Worm (Caenorhabditis elegans): Measurements from ENCODE around the gene srlf-32.

srlf-32 gene

DNA sequence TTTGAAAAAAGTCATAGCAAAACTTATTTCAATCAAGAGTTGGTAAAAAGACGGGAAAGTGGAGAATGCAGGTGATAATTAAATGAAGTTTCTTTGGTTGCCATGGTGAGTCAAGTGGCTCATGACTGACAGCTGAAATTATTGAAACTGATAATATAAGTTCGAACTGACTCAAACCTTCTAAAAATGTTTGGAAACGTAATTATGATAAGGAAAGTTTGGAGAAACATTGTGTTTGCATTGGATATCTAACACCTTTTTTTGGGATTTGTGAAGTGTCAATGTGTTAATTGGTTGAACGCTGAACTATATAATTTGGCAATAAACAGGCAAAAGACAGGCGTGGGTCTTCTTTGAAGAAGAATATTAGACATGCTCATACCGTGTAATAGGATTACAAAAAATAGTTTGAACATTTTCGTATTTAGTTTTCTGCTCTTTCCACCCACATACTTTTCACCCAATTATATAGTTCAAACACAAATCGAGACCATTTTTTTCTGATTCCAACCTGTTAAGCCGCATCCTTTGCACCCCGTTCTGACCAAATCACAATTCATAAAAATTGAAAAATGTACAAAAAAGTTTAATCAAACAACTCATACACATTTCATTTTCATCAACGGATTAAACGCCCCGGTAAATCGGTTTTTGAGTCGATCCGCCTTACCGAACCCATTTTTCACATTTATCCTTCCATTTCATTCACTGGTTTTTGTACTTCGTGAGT is at the start of gene srlf-32, which contains the start of gene srlf-33:
srlf-32 (plus strand) TSS at position 680 of the 730 bp plus-strand sequence.
srlf-33 (minus strand) TSS at position 101 of the 730 bp plus-strand sequence.
- TF ChIP-seq dao-5 (tag; optimal IDR thresholded peaks at IDR 0.05) (no peak), him-1 (tag; optimal IDR thresholded peaks at IDR 0.05) (no peak), W03F9.2 (tag; optimal IDR thresholded peaks at IDR 0.05) (no peak)

DNA sequence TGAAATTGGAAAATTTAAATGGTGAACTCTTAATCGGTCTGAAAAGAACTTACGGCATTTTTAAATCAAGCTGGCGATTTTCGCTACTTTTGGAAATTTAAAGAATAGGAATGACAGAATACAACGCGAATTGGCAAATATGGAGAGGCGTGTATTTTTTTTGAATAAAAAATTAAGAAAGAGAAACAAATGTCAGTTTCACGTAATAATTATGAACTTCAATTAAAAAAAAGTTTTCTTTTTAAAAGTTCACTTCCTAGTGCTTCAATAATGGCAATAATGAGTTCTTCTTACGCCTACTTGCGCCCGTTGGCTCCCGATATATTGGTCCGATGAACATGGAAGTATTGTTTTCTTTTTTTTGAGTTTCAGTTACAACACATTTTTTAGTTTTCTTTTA is 48.2 kb upstream of the srlf-32 start, which contains the start of gene pph-2:
pph-2 (minus strand) TSS at position 101 of the 400 bp plus-strand sequence.
- no peak for TF ChIP-seq W03F9.2 (tag; optimal IDR thresholded peaks at IDR 0.05)
- no peak for TF ChIP-seq dao-5 (tag; optimal IDR thresholded peaks at IDR 0.05)
- no peak for TF ChIP-seq him-1 (tag; optimal IDR thresholded peaks at IDR 0.05)

DNA sequence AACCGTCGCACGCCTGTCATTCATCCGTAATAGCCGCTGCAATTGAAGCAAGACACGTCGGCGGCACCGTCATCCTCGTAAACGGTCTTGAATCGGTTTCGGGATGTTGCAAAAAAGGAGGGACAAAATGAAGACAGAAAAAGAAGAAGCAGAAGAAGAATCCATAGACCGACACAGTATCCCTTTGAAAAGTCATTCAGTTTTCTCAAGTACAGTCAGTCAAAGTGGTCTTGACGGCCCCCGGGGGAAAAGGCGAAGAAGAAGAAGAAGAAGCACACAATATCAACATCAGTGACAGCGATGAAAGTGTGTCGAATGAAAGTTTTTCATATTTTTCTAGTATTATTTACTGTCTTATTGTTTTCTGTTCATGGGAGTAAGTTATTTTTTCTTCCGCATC is 47.6 kb upstream of the srlf-32 start, which contains the start of gene cutl-27:
cutl-27 (plus strand) TSS at position 301 of the 400 bp plus-strand sequence.
- TF ChIP-seq W03F9.2 (tag; optimal IDR thresholded peaks at IDR 0.05) (no peak), him-1 (tag; optimal IDR thresholded peaks at IDR 0.05) (no peak), dao-5 (tag; optimal IDR thresholded peaks at IDR 0.05) (no peak)

DNA sequence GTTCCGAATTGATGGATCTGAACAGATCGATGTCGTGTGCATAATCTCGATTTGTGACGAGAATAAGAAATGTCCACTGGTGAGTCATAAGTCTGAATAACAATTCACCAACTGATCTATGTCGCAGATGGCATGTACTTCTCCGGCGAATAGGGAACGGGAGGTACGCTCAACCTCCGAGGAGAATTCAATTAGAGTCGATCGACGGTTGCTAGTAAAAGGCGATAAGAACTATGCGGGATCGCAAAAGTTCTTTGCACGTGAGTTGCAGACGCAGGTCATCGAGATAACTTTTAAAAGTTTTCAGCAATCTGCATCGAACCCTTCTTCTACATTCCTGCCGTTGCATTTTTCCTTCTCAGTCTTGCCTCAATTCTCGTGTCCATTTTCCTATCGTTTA is 43.3 kb upstream of the srlf-32 start:
- no peak for TF ChIP-seq dao-5 (tag; optimal IDR thresholded peaks at IDR 0.05)
- TF ChIP-seq W03F9.2 (tag; optimal IDR thresholded peaks at IDR 0.05), result no peak
- TF ChIP-seq him-1 (tag; optimal IDR thresholded peaks at IDR 0.05), result no peak

DNA sequence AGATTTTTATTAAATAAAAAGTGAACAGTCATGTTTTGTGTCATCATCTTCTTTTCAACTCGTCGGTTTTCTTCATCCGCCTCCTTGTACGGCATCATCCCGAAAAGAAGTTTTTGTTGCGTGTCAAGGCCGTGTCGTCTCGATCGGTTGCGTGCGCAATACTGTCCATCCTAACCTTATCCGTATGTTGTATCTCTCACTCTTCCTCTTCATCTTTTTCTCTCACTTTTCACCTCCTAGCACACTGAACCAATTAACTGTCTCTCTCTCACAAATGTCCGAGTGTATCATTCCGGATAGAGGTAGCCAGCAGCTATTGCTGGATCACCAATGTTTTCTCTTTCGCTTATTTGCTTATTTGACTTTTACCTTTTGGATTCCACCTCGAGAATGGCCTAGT is 42.3 kb upstream of the srlf-32 start:
- no peak for TF ChIP-seq him-1 (tag; optimal IDR thresholded peaks at IDR 0.05)
- TF ChIP-seq dao-5 (tag; optimal IDR thresholded peaks at IDR 0.05), result no peak
- TF ChIP-seq W03F9.2 (tag; optimal IDR thresholded peaks at IDR 0.05), result no peak

DNA sequence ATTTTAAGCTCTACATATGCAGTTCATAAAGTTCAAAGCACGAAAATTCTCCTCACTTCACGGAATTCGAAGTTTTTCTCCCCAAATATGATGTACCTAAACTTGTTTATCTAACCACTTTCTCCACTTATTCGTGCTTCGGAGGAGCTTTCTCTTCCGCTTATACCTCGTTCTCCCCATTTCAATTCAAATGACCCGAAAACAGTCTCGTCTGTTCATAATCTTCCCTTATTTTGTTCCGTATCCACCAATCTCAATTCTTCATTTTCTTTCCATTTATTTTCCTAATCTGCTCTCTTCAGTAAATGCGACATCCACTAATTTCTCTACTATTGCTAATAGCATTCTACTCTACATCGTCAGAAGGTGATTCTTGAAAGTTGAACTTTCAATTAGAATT is 40.5 kb upstream of the srlf-32 start, which contains the start of gene let-653:
let-653 (plus strand) TSS at position 301 of the 400 bp plus-strand sequence.
- no peak for TF ChIP-seq him-1 (tag; optimal IDR thresholded peaks at IDR 0.05)
- no peak for TF ChIP-seq W03F9.2 (tag; optimal IDR thresholded peaks at IDR 0.05)
- no peak for TF ChIP-seq dao-5 (tag; optimal IDR thresholded peaks at IDR 0.05)

DNA sequence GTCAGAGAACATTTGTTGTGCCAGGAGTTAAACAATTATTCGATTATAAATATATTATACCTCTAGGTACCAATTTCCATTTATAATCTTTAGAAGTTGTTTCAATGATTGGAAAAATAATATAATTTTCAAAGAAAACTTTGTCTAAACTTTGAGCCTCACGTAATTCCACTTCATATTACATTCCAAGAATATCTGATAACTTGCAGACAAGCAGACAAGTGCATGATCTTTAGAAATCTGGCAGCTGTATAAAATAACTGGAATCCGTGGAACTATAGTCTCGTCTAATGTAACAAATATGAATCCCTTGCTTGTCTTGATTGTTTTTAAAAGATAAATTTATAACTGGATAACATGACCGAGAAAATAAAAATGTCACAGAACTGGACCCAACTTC is 33.3 kb upstream of the srlf-32 start:
- no peak for TF ChIP-seq W03F9.2 (tag; optimal IDR thresholded peaks at IDR 0.05)
- TF ChIP-seq him-1 (tag; optimal IDR thresholded peaks at IDR 0.05), result no peak
- no peak for TF ChIP-seq dao-5 (tag; optimal IDR thresholded peaks at IDR 0.05)

DNA sequence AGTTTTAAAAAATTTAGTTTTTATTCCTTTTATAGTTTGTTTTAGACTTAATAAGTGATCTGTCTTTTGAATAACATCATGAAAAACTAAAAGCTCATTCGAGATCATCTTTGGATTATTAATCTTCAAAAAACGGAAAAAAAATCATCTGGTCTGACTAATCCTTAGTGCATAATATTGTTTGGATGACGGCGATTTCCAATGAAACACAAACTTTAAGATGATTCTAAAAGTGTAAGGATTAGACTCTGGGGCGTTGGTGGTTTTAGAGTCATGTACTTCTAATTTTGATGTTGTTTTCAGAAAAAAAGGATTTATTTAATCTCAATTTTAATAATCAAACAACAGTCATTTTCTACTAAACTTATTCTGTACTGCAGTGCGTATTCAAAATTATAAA is 32.5 kb upstream of the srlf-32 start:
- TF ChIP-seq W03F9.2 (tag; optimal IDR thresholded peaks at IDR 0.05), result no peak
- TF ChIP-seq dao-5 (tag; optimal IDR thresholded peaks at IDR 0.05), result no peak
- no peak for TF ChIP-seq him-1 (tag; optimal IDR thresholded peaks at IDR 0.05)

DNA sequence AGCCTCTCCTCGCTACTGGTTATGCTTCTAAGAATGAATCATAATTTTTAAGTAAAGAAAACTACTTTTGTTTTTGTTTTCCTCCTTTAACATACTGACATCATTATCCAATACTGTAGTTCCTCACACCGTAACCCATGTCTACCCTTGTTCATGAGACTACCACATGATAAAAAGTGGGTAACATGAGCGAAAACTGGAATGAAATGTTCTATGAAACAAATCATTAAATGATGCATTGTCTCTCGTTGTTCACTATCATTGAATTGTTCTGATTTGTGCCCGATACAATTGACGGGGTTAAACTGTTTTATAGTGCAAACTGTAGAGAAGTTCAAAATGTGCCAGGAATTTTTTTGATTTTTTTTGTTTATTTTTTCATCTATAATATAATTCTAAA is 28.1 kb upstream of the srlf-32 start:
- TF ChIP-seq W03F9.2 (tag; optimal IDR thresholded peaks at IDR 0.05) (no peak), dao-5 (tag; optimal IDR thresholded peaks at IDR 0.05) (no peak), him-1 (tag; optimal IDR thresholded peaks at IDR 0.05) (no peak)

DNA sequence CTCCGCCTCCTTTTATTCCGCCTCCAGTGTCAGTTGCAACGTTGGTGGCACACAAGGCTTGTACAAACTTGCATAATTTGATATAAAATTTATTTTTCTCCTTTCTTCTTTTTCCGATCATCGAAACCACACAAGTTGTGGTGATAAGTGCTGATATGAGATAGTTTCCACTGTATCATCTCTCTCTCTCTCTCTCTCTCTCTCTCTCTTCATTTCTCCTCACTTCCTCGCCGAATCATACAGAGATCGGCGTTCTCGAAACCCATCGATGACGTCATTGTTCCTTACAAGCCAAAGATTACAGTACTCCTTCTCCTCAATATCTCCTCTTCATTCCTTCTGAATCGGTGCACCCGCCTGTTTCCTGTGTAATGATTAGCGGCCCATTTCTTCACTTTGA is 26.5 kb upstream of the srlf-32 start, which contains the start of gene nhr-43:
nhr-43 (plus strand) TSS at position 233 of the 400 bp plus-strand sequence.
- TF ChIP-seq him-1 (tag; optimal IDR thresholded peaks at IDR 0.05), result no peak

DNA sequence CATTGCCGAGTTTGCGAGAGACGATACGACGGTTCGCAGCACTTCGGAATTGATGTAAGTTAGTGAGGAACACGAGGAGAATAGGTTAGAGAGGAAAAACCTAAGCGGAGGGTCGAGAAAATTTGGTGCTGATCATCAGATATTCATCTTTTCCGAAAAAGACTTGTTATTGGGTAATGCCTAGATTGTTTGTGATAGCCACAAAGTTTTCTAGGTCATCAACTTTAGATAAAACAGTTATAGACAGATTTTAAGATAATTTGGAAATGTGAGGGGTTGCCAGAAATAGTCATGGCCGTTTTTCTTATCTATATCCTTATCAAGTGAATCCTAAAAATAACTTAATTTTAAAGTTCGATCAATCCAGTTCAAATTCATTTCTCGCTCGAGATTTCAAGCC is 25.4 kb upstream of the srlf-32 start:
- TF ChIP-seq W03F9.2 (tag; optimal IDR thresholded peaks at IDR 0.05), result no peak
- TF ChIP-seq dao-5 (tag; optimal IDR thresholded peaks at IDR 0.05), result no peak
- no peak for TF ChIP-seq him-1 (tag; optimal IDR thresholded peaks at IDR 0.05)

DNA sequence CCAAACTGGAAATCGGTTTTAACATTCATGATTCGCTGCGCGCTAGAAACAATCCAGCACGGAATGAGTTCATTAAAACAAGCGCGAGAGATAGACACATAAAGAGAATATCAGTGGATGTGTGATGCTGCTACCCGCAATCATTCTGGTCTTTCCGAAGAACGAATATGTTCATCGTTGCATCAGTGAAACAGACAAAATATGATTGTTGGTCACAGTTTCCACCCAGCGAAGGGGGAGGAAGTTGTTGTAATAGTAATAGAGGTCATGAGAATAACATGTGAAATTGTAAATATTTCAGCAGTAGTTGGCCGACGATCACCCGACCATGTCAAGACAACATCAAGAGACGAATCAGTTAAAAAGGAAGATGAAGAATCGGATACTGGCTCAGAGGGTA is 24.6 kb upstream of the srlf-32 start:
- no peak for TF ChIP-seq dao-5 (tag; optimal IDR thresholded peaks at IDR 0.05)
- TF ChIP-seq W03F9.2 (tag; optimal IDR thresholded peaks at IDR 0.05), result no peak
- no peak for TF ChIP-seq him-1 (tag; optimal IDR thresholded peaks at IDR 0.05)

DNA sequence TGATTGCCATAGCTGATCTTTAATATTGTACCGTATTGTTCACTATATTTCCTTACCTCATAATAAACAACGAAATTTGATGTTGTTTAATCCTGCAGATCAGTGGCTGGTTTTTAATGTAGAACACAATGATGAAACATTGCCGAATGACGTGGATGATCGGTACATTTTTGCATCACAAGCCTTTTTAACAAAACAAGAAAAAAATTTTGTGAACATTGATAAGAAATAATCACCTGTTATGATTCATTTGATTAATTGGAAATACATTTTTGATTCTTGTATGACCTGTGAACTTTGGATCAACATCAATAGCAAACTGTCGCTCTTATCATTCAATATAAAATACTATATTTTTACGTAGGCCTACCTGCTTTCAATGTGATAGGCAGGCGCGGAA is 23.0 kb upstream of the srlf-32 start:
- no peak for TF ChIP-seq dao-5 (tag; optimal IDR thresholded peaks at IDR 0.05)
- TF ChIP-seq him-1 (tag; optimal IDR thresholded peaks at IDR 0.05), result no peak
- TF ChIP-seq W03F9.2 (tag; optimal IDR thresholded peaks at IDR 0.05), result no peak

DNA sequence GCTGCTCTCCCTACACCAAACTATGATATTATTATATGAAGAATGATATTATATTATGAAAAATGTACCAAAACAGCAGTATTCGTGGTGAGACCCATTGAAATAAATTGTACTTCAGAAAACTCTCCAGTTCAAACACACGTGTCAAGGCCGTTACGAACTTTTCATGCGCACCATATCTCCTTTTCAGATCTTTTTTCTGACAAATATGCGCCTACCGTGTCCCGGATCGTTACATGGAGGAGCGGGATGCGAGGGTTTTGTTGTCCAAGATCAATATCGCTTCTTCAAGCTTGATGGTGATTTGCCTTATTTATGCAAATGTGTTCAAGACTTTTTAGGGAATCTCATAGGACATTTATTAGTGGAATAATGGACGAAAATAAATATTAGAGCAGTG is 22.1 kb upstream of the srlf-32 start:
- no peak for TF ChIP-seq W03F9.2 (tag; optimal IDR thresholded peaks at IDR 0.05)
- TF ChIP-seq dao-5 (tag; optimal IDR thresholded peaks at IDR 0.05), result no peak
- no peak for TF ChIP-seq him-1 (tag; optimal IDR thresholded peaks at IDR 0.05)

DNA sequence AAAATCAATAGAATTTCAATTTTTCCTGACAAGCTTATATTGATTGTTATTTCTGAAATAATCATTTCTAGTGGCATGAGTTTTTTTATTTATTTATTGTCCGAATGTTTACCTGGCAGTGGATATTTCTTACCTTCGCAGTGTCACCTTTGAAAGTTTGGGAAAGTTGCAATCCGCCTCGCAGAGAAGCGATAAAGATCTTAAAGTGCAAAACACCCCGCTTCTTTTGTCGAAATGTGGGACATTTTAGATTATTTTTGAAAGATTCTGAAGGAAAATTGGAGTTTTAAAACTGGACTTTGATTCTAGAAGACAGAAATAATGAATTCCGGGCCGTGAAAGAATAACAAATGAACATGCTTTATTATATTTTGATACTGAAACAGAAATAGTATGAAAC is 17.1 kb upstream of the srlf-32 start:
- no peak for TF ChIP-seq him-1 (tag; optimal IDR thresholded peaks at IDR 0.05)
- TF ChIP-seq dao-5 (tag; optimal IDR thresholded peaks at IDR 0.05), result no peak
- no peak for TF ChIP-seq W03F9.2 (tag; optimal IDR thresholded peaks at IDR 0.05)

Data from whole organism, L4/young adult.